Worm (Caenorhabditis elegans) whole organism, late embryonic: ENCODE results near the gene T26E4.2.

Source experiments
- C38D4.7 ChIP-seq: fragments of 200-800 bp; sonication (Bioruptor generic); optimal IDR thresholded peaks from 2 replicates; lab custom pipeline; 2018; ENCODE audit warnings: mild to moderate bottlenecking, missing genetic modification characterization, moderate library complexity, missing compliant biosample characterization
- F13H6.1 ChIP-seq: sonication (generic microtip); optimal IDR thresholded peaks from 2 replicates; lab custom pipeline; 2016; ENCODE audit warnings: missing genetic modification characterization, missing compliant biosample characterization
- K02D7.2 ChIP-seq: sonication (generic microtip); optimal IDR thresholded peaks from 2 replicates; lab custom pipeline; 2017; ENCODE audit warnings: mild to moderate bottlenecking, missing genetic modification characterization, missing compliant biosample characterization
- K09A11.1 ChIP-seq: sonication (generic microtip); optimal IDR thresholded peaks from 2 replicates; lab custom pipeline; 2017; ENCODE audit warnings: antibody characterized with exemption, mild to moderate bottlenecking, missing genetic modification characterization, missing compliant biosample characterization; ENCODE audit not compliant: insufficient read depth
- ceh-14 ChIP-seq: sonication (generic microtip); optimal IDR thresholded peaks from 2 replicates; lab custom pipeline; 2016; ENCODE audit warnings: missing genotype, missing genetic modification characterization, missing compliant biosample characterization
- ceh-18 ChIP-seq: sonication (generic microtip); optimal IDR thresholded peaks from 2 replicates; lab custom pipeline; 2016; ENCODE audit warnings: missing genetic modification characterization, missing compliant biosample characterization
- ceh-19 ChIP-seq: fragments of 200-800 bp; sonication (Bioruptor generic); optimal IDR thresholded peaks from 2 replicates; lab custom pipeline; 2018; ENCODE audit warnings: mild to moderate bottlenecking, missing genetic modification characterization, missing compliant biosample characterization
- ceh-2 ChIP-seq: sonication (generic microtip); optimal IDR thresholded peaks from 2 replicates; lab custom pipeline; 2016; ENCODE audit warnings: missing genotype, missing genetic modification characterization, missing compliant biosample characterization
- ceh-22 ChIP-seq: sonication (generic microtip); optimal IDR thresholded peaks from 2 replicates; lab custom pipeline; 2017; ENCODE audit warnings: missing biosample characterization, missing genetic modification characterization
- ceh-30 ChIP-seq: fragments of 150-350 bp; optimal IDR thresholded peaks from 2 replicates; lab custom pipeline; 2014; ENCODE audit warnings: missing biosample characterization, missing genetic modification characterization
- ceh-31 ChIP-seq: sonication (generic microtip); optimal IDR thresholded peaks from 2 replicates; lab custom pipeline; 2016; ENCODE audit warnings: missing genetic modification characterization, missing compliant biosample characterization
- ceh-45 ChIP-seq: fragments of 200-800 bp; sonication (Bioruptor generic); IDR thresholded peaks from 2 replicates; pipeline ENCODE4 v1.3.6; 2022; ENCODE audit warnings: missing genetic modification reagents, missing genetic modification characterization, missing compliant biosample characterization
- ceh-48 ChIP-seq: sonication (generic microtip); optimal IDR thresholded peaks from 2 replicates; lab custom pipeline; 2016; ENCODE audit warnings: missing genetic modification characterization, inconsistent platforms, missing compliant biosample characterization
- ceh-6 ChIP-seq: fragments of 200-800 bp; sonication (Bioruptor generic); optimal IDR thresholded peaks from 2 replicates; lab custom pipeline; 2018; ENCODE audit warnings: mild to moderate bottlenecking, missing genetic modification characterization, missing compliant biosample characterization
- ceh-9 ChIP-seq: sonication (generic microtip); optimal IDR thresholded peaks from 2 replicates; lab custom pipeline; 2016; ENCODE audit warnings: mild to moderate bottlenecking, missing genetic modification characterization, inconsistent platforms, missing compliant biosample characterization
- dmd-4 ChIP-seq: sonication (generic microtip); optimal IDR thresholded peaks from 2 replicates; lab custom pipeline; 2016; ENCODE audit warnings: borderline replicate concordance, missing genetic modification characterization, missing compliant biosample characterization
- elt-4 ChIP-seq: sonication (generic microtip); optimal IDR thresholded peaks from 2 replicates; lab custom pipeline; 2016; ENCODE audit warnings: missing genetic modification characterization, missing compliant biosample characterization
- eyg-1 ChIP-seq: sonication (generic microtip); optimal IDR thresholded peaks from 2 replicates; lab custom pipeline; 2016; ENCODE audit warnings: missing genotype, missing genetic modification characterization, missing compliant biosample characterization
- fax-1 ChIP-seq: sonication (generic microtip); optimal IDR thresholded peaks from 2 replicates; lab custom pipeline; 2016; ENCODE audit warnings: missing genotype, missing genetic modification characterization, missing compliant biosample characterization
- fkh-10 ChIP-seq: fragments of 150-350 bp; optimal IDR thresholded peaks from 2 replicates; lab custom pipeline; 2014; ENCODE audit warnings: missing biosample characterization, missing genetic modification reagents, missing genetic modification characterization
- hlh-15 ChIP-seq: sonication (generic microtip); optimal IDR thresholded peaks from 2 replicates; lab custom pipeline; 2016; ENCODE audit warnings: missing genetic modification characterization, missing compliant biosample characterization
- hlh-30 ChIP-seq: sonication (generic microtip); optimal IDR thresholded peaks from 2 replicates; lab custom pipeline; 2017; ENCODE audit warnings: antibody characterized with exemption, missing genetic modification characterization, missing compliant biosample characterization; ENCODE audit not compliant: insufficient read depth
- hlh-6 ChIP-seq: sonication (generic microtip); optimal IDR thresholded peaks from 2 replicates; lab custom pipeline; 2016; ENCODE audit warnings: missing genotype, missing genetic modification characterization, missing compliant biosample characterization
- lin-11 ChIP-seq: fragments of 200-800 bp; sonication (Bioruptor generic); optimal IDR thresholded peaks from 2 replicates; lab custom pipeline; 2018; ENCODE audit warnings: mild to moderate bottlenecking, missing genetic modification characterization, missing compliant biosample characterization
- mec-3 ChIP-seq: sonication (generic microtip); optimal IDR thresholded peaks from 2 replicates; lab custom pipeline; 2016; ENCODE audit warnings: borderline replicate concordance, missing genetic modification characterization, missing compliant biosample characterization
- nhr-232 ChIP-seq: sonication (generic microtip); optimal IDR thresholded peaks from 2 replicates; lab custom pipeline; 2016; ENCODE audit warnings: missing genetic modification characterization, missing compliant biosample characterization
- odd-2 ChIP-seq: sonication (generic microtip); optimal IDR thresholded peaks from 2 replicates; lab custom pipeline; 2017; ENCODE audit warnings: antibody characterized with exemption, mild to moderate bottlenecking, missing genetic modification characterization, missing compliant biosample characterization
- pag-3 ChIP-seq: sonication (generic microtip); optimal IDR thresholded peaks from 2 replicates; lab custom pipeline; 2016; ENCODE audit warnings: missing compliant biosample characterization, missing genetic modification characterization, borderline replicate concordance
- pax-1 ChIP-seq: fragments of 150-350 bp; optimal IDR thresholded peaks from 2 replicates; lab custom pipeline; 2014; ENCODE audit warnings: missing biosample characterization, missing genetic modification characterization
- pha-2 ChIP-seq: sonication (generic microtip); optimal IDR thresholded peaks from 2 replicates; lab custom pipeline; 2017; ENCODE audit warnings: mild to moderate bottlenecking, missing genetic modification characterization, missing compliant biosample characterization
- rnt-1 ChIP-seq: sonication (generic microtip); optimal IDR thresholded peaks from 2 replicates; lab custom pipeline; 2016; ENCODE audit warnings: missing genetic modification characterization, missing compliant biosample characterization
- sox-2 ChIP-seq: fragments of 200-800 bp; sonication (Bioruptor generic); IDR thresholded peaks from 2 replicates; pipeline ENCODE4 v1.3.6; 2022; ENCODE audit warnings: missing genetic modification reagents, missing genetic modification characterization, missing compliant biosample characterization
- syd-9 ChIP-seq: sonication (generic microtip); optimal IDR thresholded peaks from 2 replicates; lab custom pipeline; 2016; ENCODE audit warnings: mild to moderate bottlenecking, missing genetic modification characterization, moderate library complexity, missing compliant biosample characterization
- tbx-7 ChIP-seq: sonication (generic microtip); optimal IDR thresholded peaks from 2 replicates; lab custom pipeline; 2016; ENCODE audit warnings: missing genotype, missing genetic modification characterization, missing compliant biosample characterization
- ttx-3 ChIP-seq: sonication (generic microtip); optimal IDR thresholded peaks from 2 replicates; lab custom pipeline; 2016; ENCODE audit warnings: missing genetic modification reagents, missing genetic modification characterization, missing compliant biosample characterization
- unc-42 ChIP-seq: sonication (generic microtip); optimal IDR thresholded peaks from 2 replicates; lab custom pipeline; 2016; ENCODE audit warnings: missing genotype, missing genetic modification characterization, missing compliant biosample characterization
- unc-55 ChIP-seq: sonication (generic microtip); optimal IDR thresholded peaks from 2 replicates; lab custom pipeline; 2017; ENCODE audit warnings: missing biosample characterization, missing genetic modification reagents, missing genetic modification characterization
- zip-5 ChIP-seq: sonication (generic microtip); optimal IDR thresholded peaks from 2 replicates; lab custom pipeline; 2016; ENCODE audit warnings: missing genetic modification characterization, missing compliant biosample characterization
- ztf-16 ChIP-seq: sonication (generic microtip); optimal IDR thresholded peaks from 2 replicates; lab custom pipeline; 2017; ENCODE audit warnings: missing genetic modification characterization, missing compliant biosample characterization

T26E4.2 gene

DNA sequence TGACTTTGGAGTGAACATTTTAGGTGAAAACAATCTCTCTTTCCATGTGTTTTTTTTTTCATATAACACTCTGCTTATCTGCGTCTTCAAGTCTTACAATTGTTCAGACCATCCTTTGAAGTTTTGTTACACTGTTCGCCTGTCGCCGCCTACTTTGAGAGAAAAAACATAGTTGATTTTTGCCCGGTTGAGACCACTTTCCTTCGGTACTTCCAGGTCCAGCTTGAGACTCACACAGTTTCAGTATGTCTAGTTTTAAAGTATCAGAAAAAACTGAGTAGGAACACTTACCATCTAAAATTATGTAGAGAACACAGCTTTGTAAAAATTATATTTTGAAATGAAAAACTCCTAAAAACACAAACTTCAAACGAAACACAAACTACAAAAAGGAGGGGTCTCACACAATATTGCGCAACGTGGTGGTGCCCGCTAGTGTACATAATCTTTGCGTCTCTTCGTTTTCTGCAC is 34.8 kb downstream of the T26E4.2 start, which contains the start of the genes fbxa-69 and F54B8.4:
fbxa-69 (minus strand) TSS at position 10 of the 471 bp plus-strand sequence.
F54B8.4 (plus strand) TSS at position 421 of the 471 bp plus-strand sequence.
- TF ChIP-seq hlh-15 (tag; lab: Kevin White, UChicago) = no peak
- TF ChIP-seq ceh-31 (tag; lab: Kevin White, UChicago) = no peak
- TF ChIP-seq ztf-16 (tag; lab: Kevin White, UChicago) = no peak

DNA sequence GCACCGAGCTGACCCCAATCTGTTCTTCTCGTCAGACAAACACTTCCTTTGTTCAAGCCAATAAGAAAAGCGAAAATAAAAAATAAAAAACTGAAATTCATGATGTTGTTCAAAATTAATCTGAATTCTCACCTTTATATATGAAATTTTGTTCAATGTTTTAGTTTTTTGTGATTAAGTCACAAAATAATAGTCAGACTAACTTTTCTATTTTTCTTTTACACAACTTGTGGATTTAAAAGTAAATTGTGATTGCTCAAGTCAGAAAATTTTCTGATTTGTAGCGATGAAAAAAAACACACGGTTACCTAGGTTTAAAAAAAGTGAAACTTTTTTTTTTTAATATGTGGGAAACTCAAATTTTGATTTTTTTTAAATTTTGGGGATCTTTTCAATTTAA is 36.6 kb downstream of the T26E4.2 start, which contains the start of gene abf-3:
abf-3 (minus strand) TSS at position 101 of the 400 bp plus-strand sequence.
- TF ChIP-seq hlh-30 (tag; lab: Kevin White, UChicago) = no peak
- no peak for TF ChIP-seq fax-1 (tag; lab: Kevin White, UChicago)
- no peak for TF ChIP-seq lin-11
- TF ChIP-seq ceh-31 (tag; lab: Kevin White, UChicago) = no peak
- TF ChIP-seq ceh-48 (tag; lab: Kevin White, UChicago) = no peak
- TF ChIP-seq mec-3 (tag; lab: Kevin White, UChicago) = no peak
- TF ChIP-seq ceh-14 (tag; lab: Kevin White, UChicago) = no peak
- TF ChIP-seq rnt-1 (tag; lab: Kevin White, UChicago) = no peak
- no peak for TF ChIP-seq dmd-4 (tag; lab: Kevin White, UChicago)
- TF ChIP-seq ceh-30 = no peak
- TF ChIP-seq tbx-7 (tag; lab: Kevin White, UChicago) = no peak

ce11 chrV:15819983-15820382 is 38.8 kb downstream of the T26E4.2 start, which contains the start of gene srbc-48:
Gene srbc-48, plus strand, starts transcription at chrV:15820283.
- TF ChIP-seq dmd-4 (tag; lab: Kevin White, UChicago) (no peak), ztf-16 (tag; lab: Kevin White, UChicago) (no peak), F13H6.1 (tag; lab: Kevin White, UChicago) (no peak)

DNA sequence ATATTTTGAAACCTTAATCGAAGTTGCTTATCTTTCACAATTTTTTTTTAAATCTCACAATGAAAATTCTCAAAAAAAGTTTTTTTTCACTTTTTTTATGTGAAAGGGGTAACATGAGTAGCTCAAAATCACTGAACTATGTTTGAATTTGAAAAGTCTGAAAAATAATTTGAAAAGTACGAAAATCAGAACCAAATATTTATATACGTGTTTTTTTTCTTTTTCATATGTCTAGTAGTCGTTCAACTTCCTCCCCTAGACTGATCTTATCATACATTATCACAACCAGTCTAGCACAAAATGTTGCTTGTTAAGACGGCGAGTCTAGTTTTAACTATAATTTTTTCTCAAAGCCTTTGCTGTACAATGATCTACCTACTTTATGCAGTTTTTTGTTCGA is 40.2 kb downstream of the T26E4.2 start, which contains the start of gene srbc-49:
srbc-49 (plus strand) TSS at position 301 of the 400 bp plus-strand sequence.
- TF ChIP-seq ceh-48 (tag; lab: Kevin White, UChicago) (no peak), pha-2 (tag; lab: Kevin White, UChicago) (no peak), ttx-3 (tag; lab: Kevin White, UChicago) (no peak), ztf-16 (tag; lab: Kevin White, UChicago) (no peak), pax-1 (tag; lab: Kevin White, UChicago) (no peak), ceh-31 (tag; lab: Kevin White, UChicago) (no peak), C38D4.7 (no peak), ceh-30 (no peak), pag-3 (tag; lab: Kevin White, UChicago) (no peak), eyg-1 (tag; lab: Kevin White, UChicago) (no peak), nhr-232 (tag; lab: Kevin White, UChicago) (no peak), fkh-10 (GFP tag; lab: Kevin White, UChicago) (no peak), lin-11 (no peak), hlh-6 (tag; lab: Kevin White, UChicago) (no peak), K09A11.1 (no peak), zip-5 (no peak), elt-4 (tag; lab: Kevin White, UChicago) (no peak), ceh-22 (no peak)

DNA sequence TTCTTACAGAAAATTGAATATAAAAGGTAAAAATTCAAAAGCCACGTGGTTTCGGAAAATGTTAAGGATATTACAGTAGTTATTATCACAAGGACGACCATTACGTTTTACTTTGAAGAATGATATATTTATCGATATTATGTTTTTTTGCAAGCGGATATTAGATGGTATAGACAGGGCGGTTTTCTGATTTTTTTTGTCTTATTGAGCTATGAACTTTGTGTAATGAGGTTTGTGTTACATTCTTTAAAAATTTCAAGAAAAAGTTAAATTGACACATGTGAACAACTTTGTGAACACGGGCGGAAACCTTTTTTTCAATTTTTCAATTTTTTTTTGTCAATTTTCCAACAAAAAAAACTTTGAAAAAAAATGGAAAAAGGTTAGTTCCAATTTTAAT is 43.7 kb downstream of the T26E4.2 start, which contains the start of gene srbc-50:
srbc-50 (minus strand) TSS at position 101 of the 400 bp plus-strand sequence.
- TF ChIP-seq ceh-9 (tag; lab: Kevin White, UChicago) (no peak), sox-2 (no peak), ceh-45 (GFP tag; lab: Robert Waterston, UW) (no peak), ceh-14 (tag; lab: Kevin White, UChicago) (no peak), ceh-6 (GFP tag; lab: Kevin White, UChicago) (no peak), ztf-16 (tag; lab: Kevin White, UChicago) (no peak), ceh-18 (tag; lab: Kevin White, UChicago) (no peak), syd-9 (no peak), ceh-2 (tag; lab: Kevin White, UChicago) (no peak), unc-55 (GFP tag; lab: Kevin White, UChicago) (no peak), unc-42 (tag; lab: Kevin White, UChicago) (no peak), hlh-30 (tag; lab: Kevin White, UChicago) (no peak), odd-2 (tag; lab: Kevin White, UChicago) (no peak), ceh-19 (GFP tag; lab: Kevin White, UChicago) (no peak), K02D7.2 (tag; lab: Kevin White, UChicago) (no peak)
